Fruit fly (Drosophila melanogaster) whole organism, pupa: ENCODE measurements around the gene CG17781.

Source experiments
- Pif1B ChIP-seq: fragments of 200-800 bp; sonication (Bioruptor generic); optimal IDR thresholded peaks from 3 replicates; lab custom pipeline; 2016; ENCODE audit warnings: missing biosample characterization, missing genetic modification characterization
- Snoo ChIP-seq: fragments of 200-800 bp; sonication (Bioruptor generic); optimal IDR thresholded peaks from 3 replicates; lab custom pipeline; 2017; ENCODE audit warnings: missing biosample characterization, mild to moderate bottlenecking, missing genetic modification characterization, inconsistent platforms

dm6 chr3R:24341251-24341650, 34.2 kb downstream of the CG17781 start, which contains the start of gene Ms:
- TF ChIP-seq Pif1B (GFP tag; lab: Kevin White, UChicago) (no peak), Snoo (tag; lab: Kevin White, UChicago) (no peak)
